Fruit fly (Drosophila melanogaster): ENCODE measurements around the gene wupA.

dm6 chrX:18092126-18092525 lies 24.6 kb downstream of the wupA start:
- no peak for TF ChIP-seq CTCF (optimal IDR thresholded peaks at IDR 0.05)
- TF ChIP-seq CG8478 (optimal IDR thresholded peaks at IDR 0.05): no peak
